Fruit fly (Drosophila melanogaster) whole organism, embryonic: Measurements from ENCODE around the gene Hr96.

Source experiments
- Ada2b ChIP-seq: fragments of 200-800 bp; sonication (Bioruptor generic); IDR thresholded peaks from 2 replicates; pipeline ENCODE4 v1.3.6; 2022; ENCODE audit warnings: missing biosample characterization, missing genetic modification characterization
- Atf3 ChIP-seq: fragments of 200-800 bp; sonication (Bioruptor generic); optimal IDR thresholded peaks from 3 replicates; lab custom pipeline; 2016; ENCODE audit warnings: missing biosample characterization, missing genetic modification characterization
- CG10321 ChIP-seq: fragments of 200-800 bp; sonication (Bioruptor generic); IDR thresholded peaks from 2 replicates; pipeline ENCODE4 v1.3.6; 2022; ENCODE audit warnings: missing biosample characterization, missing genetic modification characterization
- CG10565 ChIP-seq: fragments of 200-800 bp; sonication (Bioruptor generic); optimal IDR thresholded peaks from 3 replicates; lab custom pipeline; 2016; ENCODE audit warnings: missing biosample characterization, mild to moderate bottlenecking, missing genetic modification characterization
- CG11085 ChIP-seq: fragments of 200-800 bp; sonication (Bioruptor generic); IDR thresholded peaks from 2 replicates; pipeline ENCODE4 v1.3.6; 2022; ENCODE audit warnings: missing biosample characterization, missing genetic modification characterization
- CG12391 ChIP-seq: fragments of 200-800 bp; sonication (Bioruptor generic); optimal IDR thresholded peaks from 3 replicates; lab custom pipeline; 2018; ENCODE audit warnings: missing biosample characterization, mild to moderate bottlenecking, missing genetic modification characterization, moderate library complexity
- CG17359 ChIP-seq: fragments of 200-800 bp; sonication (Bioruptor generic); optimal IDR thresholded peaks from 3 replicates; lab custom pipeline; 2018; ENCODE audit warnings: missing biosample characterization, mild to moderate bottlenecking, missing genetic modification characterization, moderate library complexity
- CG17829 ChIP-seq: fragments of 200-800 bp; optimal IDR thresholded peaks from 2 replicates; lab custom pipeline; 2019; ENCODE audit warnings: missing biosample characterization, mild to moderate bottlenecking, missing genetic modification characterization, moderate library complexity
- CG2116 ChIP-seq: fragments of 200-800 bp; sonication (Bioruptor generic); optimal IDR thresholded peaks from 3 replicates; lab custom pipeline; 2018; ENCODE audit warnings: missing biosample characterization, mild to moderate bottlenecking, missing genetic modification characterization
- CG30020 ChIP-seq: fragments of 200-800 bp; optimal IDR thresholded peaks from 2 replicates; lab custom pipeline; 2019; ENCODE audit warnings: missing biosample characterization, mild to moderate bottlenecking, missing genetic modification characterization, moderate library complexity
- CG31224 ChIP-seq: fragments of 200-800 bp; sonication (Bioruptor generic); IDR thresholded peaks from 2 replicates; pipeline ENCODE4 v1.3.6; 2022; ENCODE audit warnings: missing biosample characterization, missing genetic modification characterization
- CG3726 ChIP-seq: fragments of 200-800 bp; sonication (Bioruptor generic); IDR thresholded peaks from 3 replicates; pipeline ENCODE4, ENCODE4 v1.3.6; 2022; ENCODE audit warnings: missing biosample characterization, missing genetic modification characterization
- CG5180 ChIP-seq: fragments of 200-800 bp; sonication (Bioruptor generic); optimal IDR thresholded peaks from 3 replicates; lab custom pipeline; 2017; ENCODE audit warnings: missing biosample characterization, missing genetic modification characterization, mild to moderate bottlenecking, moderate library complexity, missing genetic modification reagents
- CG6683 ChIP-seq: fragments of 200-800 bp; sonication (Bioruptor generic); optimal IDR thresholded peaks from 2 replicates; lab custom pipeline; 2017; ENCODE audit warnings: missing biosample characterization, mild to moderate bottlenecking, missing genetic modification characterization, missing genetic modification reagents
- CG7786 ChIP-seq: fragments of 200-800 bp; sonication (Bioruptor generic); optimal IDR thresholded peaks from 2 replicates; lab custom pipeline; 2016; ENCODE audit warnings: missing biosample characterization, missing genetic modification characterization
- CG8290 ChIP-seq, 3 experiments: fragments of 200-800 bp; sonication (Bioruptor generic); optimal IDR thresholded peaks; 2 replicates each; lab custom pipeline; 2016 to 2019; ENCODE audit warnings: missing biosample characterization in 3 of 3, missing genetic modification characterization in 3 of 3, mild to moderate bottlenecking in 2 of 3, moderate library complexity in 1 of 3
- CG8924 ChIP-seq: fragments of 200-800 bp; optimal IDR thresholded peaks from 3 replicates; lab custom pipeline; 2019; ENCODE audit warnings: missing biosample characterization, mild to moderate bottlenecking, missing genetic modification characterization, moderate library complexity
- CG8944 ChIP-seq: fragments of 200-800 bp; sonication (Bioruptor generic); optimal IDR thresholded peaks from 3 replicates; lab custom pipeline; 2016; ENCODE audit warnings: missing biosample characterization, missing genetic modification characterization
- Deaf1 ChIP-seq: fragments of 200-800 bp; optimal IDR thresholded peaks from 3 replicates; lab custom pipeline; 2019; ENCODE audit warnings: missing biosample characterization, mild to moderate bottlenecking, missing genetic modification characterization, moderate library complexity
- Dref ChIP-seq: fragments of 200-800 bp; sonication (Bioruptor generic); IDR thresholded peaks from 2 replicates; pipeline ENCODE4 v1.3.6; 2022; ENCODE audit warnings: missing biosample characterization, missing genetic modification characterization
- Hand ChIP-seq: fragments of 200-800 bp; sonication (Bioruptor generic); optimal IDR thresholded peaks from 2 replicates; lab custom pipeline; 2017; ENCODE audit warnings: mild to moderate bottlenecking, missing biosample characterization, missing genetic modification reagents, missing genetic modification characterization
- Hmx ChIP-seq: fragments of 200-800 bp; sonication (Bioruptor generic); optimal IDR thresholded peaks from 2 replicates; lab custom pipeline; 2016; ENCODE audit warnings: missing biosample characterization, missing genetic modification characterization
- Oaz ChIP-seq: fragments of 200-800 bp; sonication (Bioruptor generic); IDR thresholded peaks from 2 replicates; pipeline ENCODE4 v1.3.6; 2022; ENCODE audit warnings: missing biosample characterization, missing genetic modification characterization
- Pdp1 ChIP-seq, 2 experiments: fragments of 200-800 bp; sonication (Bioruptor generic); optimal IDR thresholded peaks; 3 replicates each; lab custom pipeline; 2016; ENCODE audit warnings: missing biosample characterization in 2 of 2, missing genetic modification characterization in 2 of 2, mild to moderate bottlenecking in 1 of 2, moderate library complexity in 1 of 2
- Rfx ChIP-seq: fragments of 200-800 bp; sonication (Bioruptor generic); IDR thresholded peaks from 2 replicates; pipeline ENCODE4 v1.3.6; 2022; ENCODE audit warnings: missing biosample characterization, missing genetic modification characterization
- Sox100B ChIP-seq: fragments of 200-800 bp; sonication (Bioruptor generic); optimal IDR thresholded peaks from 3 replicates; lab custom pipeline; 2018; ENCODE audit warnings: missing biosample characterization, mild to moderate bottlenecking, missing genetic modification characterization
- Sry-δ ChIP-seq: fragments of 200-800 bp; sonication (Bioruptor generic); optimal IDR thresholded peaks from 2 replicates; lab custom pipeline; 2016; ENCODE audit warnings: missing biosample characterization, missing genetic modification characterization
- al ChIP-seq: fragments of 200-800 bp; sonication (Bioruptor generic); IDR thresholded peaks from 2 replicates; pipeline ENCODE4 v1.3.6; 2022; ENCODE audit warnings: missing biosample characterization, missing genetic modification characterization
- aop ChIP-seq: fragments of 200-800 bp; sonication (Bioruptor generic); IDR thresholded peaks from 2 replicates; pipeline ENCODE4 v1.3.6; 2022; ENCODE audit warnings: missing biosample characterization, missing genetic modification characterization
- bab2 ChIP-seq: fragments of 200-800 bp; sonication (Bioruptor generic); optimal IDR thresholded peaks from 2 replicates; lab custom pipeline; 2016; ENCODE audit warnings: missing biosample characterization, missing genetic modification characterization
- cg ChIP-seq: fragments of 200-800 bp; sonication (Bioruptor generic); optimal IDR thresholded peaks from 3 replicates; lab custom pipeline; 2019; ENCODE audit warnings: missing biosample characterization, mild to moderate bottlenecking, missing genetic modification characterization, moderate library complexity
- corto ChIP-seq: fragments of 200-800 bp; sonication (Bioruptor generic); optimal IDR thresholded peaks from 2 replicates; lab custom pipeline; 2016; ENCODE audit warnings: missing biosample characterization, mild to moderate bottlenecking, missing genetic modification characterization, moderate library complexity
- crp ChIP-seq, 2 experiments: fragments of 200-800 bp; sonication (Bioruptor generic); optimal IDR thresholded peaks; 2 replicates in 1 of 2; 3 replicates in 1 of 2; lab custom pipeline; 2017; ENCODE audit warnings: missing biosample characterization in 2 of 2, missing genetic modification characterization in 2 of 2, mild to moderate bottlenecking in 1 of 2, moderate library complexity in 1 of 2
- dysf ChIP-seq: fragments of 200-800 bp; sonication (Bioruptor generic); IDR thresholded peaks from 3 replicates; pipeline ENCODE4 v1.3.6; 2022; ENCODE audit warnings: missing biosample characterization, missing genetic modification characterization
- ems ChIP-seq: fragments of 200-800 bp; sonication (Bioruptor generic); optimal IDR thresholded peaks from 3 replicates; lab custom pipeline; 2016; ENCODE audit warnings: missing biosample characterization, missing genetic modification characterization
- eyg ChIP-seq: fragments of 200-800 bp; sonication (Bioruptor generic); optimal IDR thresholded peaks from 3 replicates; lab custom pipeline; 2016; ENCODE audit warnings: missing biosample characterization, missing genetic modification characterization
- gce ChIP-seq: fragments of 200-800 bp; sonication (Bioruptor generic); IDR thresholded peaks from 3 replicates; pipeline ENCODE4 v1.3.6; 2022; ENCODE audit warnings: missing biosample characterization, missing genetic modification characterization
- mirr ChIP-seq: fragments of 200-800 bp; sonication (Bioruptor generic); optimal IDR thresholded peaks from 3 replicates; lab custom pipeline; 2018; ENCODE audit warnings: missing biosample characterization, mild to moderate bottlenecking, missing genetic modification characterization
- oc ChIP-seq: fragments of 200-800 bp; sonication (Bioruptor generic); optimal IDR thresholded peaks from 2 replicates; lab custom pipeline; 2018; ENCODE audit warnings: missing biosample characterization, mild to moderate bottlenecking, missing genetic modification characterization, moderate library complexity
- onecut ChIP-seq: fragments of 200-800 bp; sonication (Bioruptor generic); IDR thresholded peaks from 2 replicates; pipeline ENCODE4 v1.3.6; 2022; ENCODE audit warnings: missing biosample characterization, missing genetic modification characterization
- org-1 ChIP-seq: fragments of 200-800 bp; sonication (Bioruptor generic); optimal IDR thresholded peaks from 2 replicates; lab custom pipeline; 2017; ENCODE audit warnings: missing biosample characterization, missing genetic modification characterization
- pho ChIP-seq: fragments of 200-800 bp; sonication (Bioruptor generic); optimal IDR thresholded peaks from 2 replicates; lab custom pipeline; 2016; ENCODE audit warnings: missing biosample characterization, missing genetic modification characterization
- rib ChIP-seq: fragments of 200-800 bp; sonication (Bioruptor generic); IDR thresholded peaks from 2 replicates; pipeline ENCODE4 v1.3.6; 2022; ENCODE audit warnings: missing biosample characterization, missing genetic modification characterization
- shn ChIP-seq: fragments of 200-800 bp; sonication (Bioruptor generic); optimal IDR thresholded peaks from 3 replicates; lab custom pipeline; 2016; ENCODE audit warnings: missing biosample characterization, missing genetic modification characterization
- slp2 ChIP-seq: fragments of 200-800 bp; sonication (Bioruptor generic); optimal IDR thresholded peaks from 2 replicates; lab custom pipeline; 2016; ENCODE audit warnings: missing biosample characterization, missing genetic modification characterization
- so ChIP-seq: fragments of 200-800 bp; sonication (Bioruptor generic); IDR thresholded peaks from 3 replicates; pipeline ENCODE4 v1.3.6; 2022; ENCODE audit warnings: missing biosample characterization, missing genetic modification characterization
- sob ChIP-seq: fragments of 200-800 bp; sonication (Bioruptor generic); IDR thresholded peaks from 2 replicates; pipeline ENCODE4 v1.3.6; 2022; ENCODE audit warnings: missing biosample characterization, missing genetic modification characterization
- stc ChIP-seq: fragments of 200-800 bp; sonication (Bioruptor generic); IDR thresholded peaks from 2 replicates; pipeline ENCODE4 v1.3.6; 2022; ENCODE audit warnings: missing biosample characterization, missing genetic modification characterization
- tio ChIP-seq: fragments of 200-800 bp; sonication (Bioruptor generic); optimal IDR thresholded peaks from 2 replicates; lab custom pipeline; 2017; ENCODE audit warnings: missing biosample characterization, missing genetic modification characterization, inconsistent platforms
- wdn ChIP-seq: fragments of 200-800 bp; sonication (Bioruptor generic); IDR thresholded peaks from 2 replicates; pipeline ENCODE4 v1.3.6; 2022; ENCODE audit warnings: missing biosample characterization, missing genetic modification characterization
- wek ChIP-seq: fragments of 200-800 bp; sonication (Bioruptor generic); optimal IDR thresholded peaks from 3 replicates; lab custom pipeline; 2018; ENCODE audit warnings: missing biosample characterization, mild to moderate bottlenecking, missing genetic modification characterization, moderate library complexity

Hr96 gene

dm6 chr3R:25044816-25045551 lies 19.9 kb downstream of the Hr96 start, which contains the start of gene 5PtaseI (continued):
- TF ChIP-seq corto (GFP tag; lab: Kevin White, UChicago) (no peak), CG3726 (GFP tag; lab: Robert Waterston, UW) (no peak), crp (GFP tag; optimal IDR thresholded peaks at IDR 0.05; lab: Kevin White, UChicago) (no peak), Rfx (GFP tag; lab: Robert Waterston, UW) (no peak), CG10321 (GFP tag; lab: Robert Waterston, UW) (no peak), CG8924 (no peak), slp2 (no peak), onecut (GFP tag; lab: Robert Waterston, UW) (no peak), aop (no peak), CG5180 (GFP tag; lab: Kevin White, UChicago) (no peak), sob (GFP tag; lab: Robert Waterston, UW) (no peak), rib (GFP tag; lab: Robert Waterston, UW) (no peak), Ada2b (GFP tag; lab: Robert Waterston, UW) (no peak), wek (no peak), Atf3 (GFP tag; lab: Kevin White, UChicago) (no peak), stc (GFP tag; lab: Robert Waterston, UW) (no peak), CG30020 (peak; percentile 23), CG7786 (GFP tag; lab: Kevin White, UChicago) (no peak), Oaz (GFP tag; lab: Robert Waterston, UW) (no peak), Dref (GFP tag; lab: Robert Waterston, UW) (peak; percentile 32; the same call in 1 of the 2 replicates), gce (GFP tag; lab: Robert Waterston, UW) (no peak), wdn (no peak), Sox100B (GFP tag; lab: Kevin White, UChicago) (no peak), oc (tag; lab: Kevin White, UChicago) (no peak), CG10565 (no peak), Pdp1 (GFP tag; optimal IDR thresholded peaks at IDR 0.05; lab: Kevin White, UChicago) (no peak), Hmx (GFP tag; lab: Kevin White, UChicago) (no peak), tio (GFP tag; lab: Kevin White, UChicago) (no peak), mirr (no peak), pho (GFP tag; lab: Kevin White, UChicago) (no peak), CG2116 (peak; percentile 48), dysf (GFP tag; lab: Robert Waterston, UW) (no peak), CG8944 (GFP tag; lab: Kevin White, UChicago) (no peak), al (GFP tag; lab: Robert Waterston, UW) (no peak), so (GFP tag; lab: Robert Waterston, UW) (no peak), ems (GFP tag; lab: Kevin White, UChicago) (no peak), CG8290 (GFP tag; optimal IDR thresholded peaks at IDR 0.05; lab: Kevin White, UChicago) (no peak), CG8290 (tag; optimal IDR thresholded peaks at IDR 0.05; lab: Kevin White, UChicago) (no peak), cg (GFP tag; lab: Kevin White, UChicago) (peak; percentile 57), Hand (GFP tag; lab: Kevin White, UChicago) (no peak), CG17829 (tag; lab: Kevin White, UChicago) (no peak), CG6683 (no peak), bab2 (GFP tag; lab: Kevin White, UChicago) (no peak), CG17359 (tag; lab: Kevin White, UChicago) (no peak), shn (GFP tag; lab: Kevin White, UChicago) (no peak), Deaf1 (no peak), CG11085 (GFP tag; lab: Robert Waterston, UW) (no peak), Sry-δ (GFP tag; lab: Kevin White, UChicago) (no peak), CG31224 (GFP tag; lab: Robert Waterston, UW) (no peak), eyg (GFP tag; lab: Kevin White, UChicago) (no peak), org-1 (GFP tag; lab: Kevin White, UChicago) (no peak), CG12391 (tag; lab: Kevin White, UChicago) (no peak)
